Worm (Caenorhabditis elegans) whole organism, young adult: ENCODE data around the gene cest-2.2.

Experiments used
- B0019.2 ChIP-seq: fragments of 200-800 bp; sonication (Bioruptor generic); conservative IDR thresholded peaks from 2 replicates; pipeline ENCODE4 v1.3.6; 2022; ENCODE audit warnings: missing genetic modification reagents, missing genetic modification characterization, missing compliant biosample characterization
- D2030.7 ChIP-seq: fragments of 200-800 bp; sonication (Bioruptor generic); IDR thresholded peaks from 2 replicates; pipeline ENCODE4 v1.3.6; 2022; ENCODE audit warnings: missing genetic modification reagents, missing genetic modification characterization, missing compliant biosample characterization
- F33H1.4 ChIP-seq: fragments of 200-800 bp; sonication (Bioruptor generic); IDR thresholded peaks from 2 replicates; pipeline ENCODE4 v1.3.6; 2022; ENCODE audit warnings: missing genetic modification reagents, missing genetic modification characterization, missing compliant biosample characterization
- F49E8.2 ChIP-seq: sonication (generic microtip); optimal IDR thresholded peaks from 3 replicates; lab custom pipeline; 2017; ENCODE audit warnings: missing genetic modification characterization, mild to moderate bottlenecking, missing compliant biosample characterization, antibody characterized with exemption, moderate library complexity; ENCODE audit not compliant: insufficient read depth
- F57A8.1 ChIP-seq: fragments of 200-800 bp; sonication (Bioruptor generic); optimal IDR thresholded peaks from 2 replicates; lab custom pipeline; 2018; ENCODE audit warnings: mild to moderate bottlenecking, missing genetic modification characterization, moderate library complexity, missing compliant biosample characterization
- K11D2.4 ChIP-seq: fragments of 200-800 bp; sonication (Bioruptor generic); IDR thresholded peaks from 2 replicates; pipeline ENCODE4 v1.3.6; 2022; ENCODE audit warnings: missing genetic modification reagents, missing genetic modification characterization, missing compliant biosample characterization
- Y53G8AR.9 ChIP-seq: fragments of 200-800 bp; sonication (Bioruptor generic); conservative IDR thresholded peaks from 2 replicates; pipeline ENCODE4 v1.3.6; 2022; ENCODE audit warnings: missing genetic modification reagents, missing genetic modification characterization, missing compliant biosample characterization
- ama-1 ChIP-seq, 3 experiments: fragments of 150-350 bp in 1 of 3; sonication (generic microtip) in 2 of 3; optimal IDR thresholded peaks; 2 replicates each; lab custom pipeline; 2014 to 2018; ENCODE audit warnings: missing biosample characterization in 2 of 3, missing genetic modification characterization in 2 of 3, missing genetic modification reagents in 2 of 3
- athp-1 ChIP-seq: sonication (generic microtip); optimal IDR thresholded peaks from 2 replicates; lab custom pipeline; 2017; ENCODE audit warnings: mild to moderate bottlenecking, missing genetic modification characterization, missing compliant biosample characterization
- attf-6 ChIP-seq: fragments of 200-800 bp; sonication (Bioruptor generic); IDR thresholded peaks from 2 replicates; pipeline ENCODE4 v1.3.6; 2022; ENCODE audit warnings: missing genetic modification reagents, missing genetic modification characterization, missing compliant biosample characterization
- ccch-3 ChIP-seq: fragments of 200-800 bp; sonication (Bioruptor generic); optimal IDR thresholded peaks from 2 replicates; lab custom pipeline; 2018; ENCODE audit warnings: mild to moderate bottlenecking, missing genetic modification characterization, missing compliant biosample characterization
- ceh-100 ChIP-seq: fragments of 200-800 bp; sonication (Bioruptor generic); IDR thresholded peaks from 2 replicates; pipeline ENCODE4 v1.3.6; 2022; ENCODE audit warnings: missing genetic modification reagents, missing genetic modification characterization, missing compliant biosample characterization
- ceh-91 ChIP-seq: fragments of 200-800 bp; sonication (Bioruptor generic); IDR thresholded peaks from 2 replicates; pipeline ENCODE4 v1.3.6; 2022; ENCODE audit warnings: missing genetic modification reagents, missing genetic modification characterization, missing compliant biosample characterization
- dpff-1 ChIP-seq: sonication (generic microtip); optimal IDR thresholded peaks from 2 replicates; lab custom pipeline; 2017; ENCODE audit warnings: mild to moderate bottlenecking, missing genetic modification characterization, missing compliant biosample characterization
- dpl-1 ChIP-seq: fragments of 150-350 bp; optimal IDR thresholded peaks from 2 replicates; lab custom pipeline; 2014; ENCODE audit warnings: missing biosample characterization, missing genetic modification reagents, missing genetic modification characterization
- efl-1 ChIP-seq: fragments of 150-350 bp; optimal IDR thresholded peaks from 2 replicates; lab custom pipeline; 2014; ENCODE audit warnings: missing biosample characterization, missing genetic modification reagents, missing genetic modification characterization
- egrh-3 ChIP-seq: fragments of 200-800 bp; sonication (Bioruptor generic); IDR thresholded peaks from 2 replicates; pipeline ENCODE4 v1.3.6; 2022; ENCODE audit warnings: missing genetic modification reagents, missing genetic modification characterization, missing compliant biosample characterization
- ekl-4 ChIP-seq: fragments of 200-800 bp; sonication (Bioruptor generic); IDR thresholded peaks from 2 replicates; pipeline ENCODE4 v1.3.6; 2022; ENCODE audit warnings: missing genetic modification reagents, missing genetic modification characterization, missing compliant biosample characterization
- ets-4 ChIP-seq: fragments of 200-800 bp; sonication (Bioruptor generic); optimal IDR thresholded peaks from 2 replicates; lab custom pipeline; 2018; ENCODE audit warnings: mild to moderate bottlenecking, missing genetic modification characterization, missing compliant biosample characterization
- him-1 ChIP-seq: sonication (generic microtip); optimal IDR thresholded peaks from 2 replicates; lab custom pipeline; 2016; ENCODE audit warnings: missing genotype, missing genetic modification reagents, missing genetic modification characterization, missing compliant biosample characterization
- hlh-26 ChIP-seq: fragments of 200-800 bp; sonication (Bioruptor generic); conservative IDR thresholded peaks from 2 replicates; pipeline ENCODE4 v1.3.6; 2022; ENCODE audit warnings: missing genetic modification reagents, missing genetic modification characterization, missing compliant biosample characterization
- hrde-1 ChIP-seq: sonication (generic microtip); optimal IDR thresholded peaks from 2 replicates; lab custom pipeline; 2016; ENCODE audit warnings: missing genetic modification characterization, mild to moderate bottlenecking, missing compliant biosample characterization, moderate library complexity, missing genotype, missing genetic modification reagents, borderline replicate concordance
- lin-26 ChIP-seq: fragments of 200-800 bp; sonication (Bioruptor generic); IDR thresholded peaks from 2 replicates; pipeline ENCODE4 v1.3.6; 2022; ENCODE audit warnings: missing genetic modification reagents, missing genetic modification characterization, missing compliant biosample characterization
- lin-35 ChIP-seq, 3 experiments: fragments of 150-350 bp in 2 of 3; sonication (generic microtip) in 1 of 3; optimal IDR thresholded peaks; 2 replicates each; lab custom pipeline; 2014 to 2018; ENCODE audit warnings: missing biosample characterization in 3 of 3, missing genetic modification characterization in 3 of 3, missing genetic modification reagents in 3 of 3
- lin-40 ChIP-seq: sonication (generic microtip); optimal IDR thresholded peaks from 2 replicates; lab custom pipeline; 2016; ENCODE audit warnings: missing genetic modification characterization, mild to moderate bottlenecking, missing compliant biosample characterization, missing genotype, missing genetic modification reagents
- lin-54 ChIP-seq: fragments of 200-800 bp; sonication (Bioruptor generic); optimal IDR thresholded peaks from 2 replicates; lab custom pipeline; 2018; ENCODE audit warnings: mild to moderate bottlenecking, missing genetic modification characterization, missing compliant biosample characterization
- lsl-1 ChIP-seq: fragments of 200-800 bp; sonication (Bioruptor generic); optimal IDR thresholded peaks from 2 replicates; lab custom pipeline; 2018; ENCODE audit warnings: mild to moderate bottlenecking, missing genetic modification characterization, moderate library complexity, missing compliant biosample characterization
- madf-6 ChIP-seq: fragments of 200-800 bp; sonication (Bioruptor generic); IDR thresholded peaks from 2 replicates; pipeline ENCODE4 v1.3.6; 2022; ENCODE audit warnings: missing genetic modification reagents, missing genetic modification characterization, missing compliant biosample characterization
- madf-8 ChIP-seq: fragments of 200-800 bp; sonication (Bioruptor generic); conservative IDR thresholded peaks from 2 replicates; pipeline ENCODE4 v1.3.6; 2022; ENCODE audit warnings: missing genetic modification reagents, missing genetic modification characterization, missing compliant biosample characterization
- nfyb-1 ChIP-seq: fragments of 200-800 bp; sonication (Bioruptor generic); IDR thresholded peaks from 2 replicates; pipeline ENCODE4 v1.3.6; 2022; ENCODE audit warnings: missing genetic modification reagents, missing genetic modification characterization, missing compliant biosample characterization
- pha-4 ChIP-seq: fragments of 150-350 bp; sonication (generic microtip); optimal IDR thresholded peaks from 2 replicates; lab custom pipeline; 2014; ENCODE audit warnings: missing biosample characterization, missing genetic modification reagents, missing genetic modification characterization
- rpc-1 ChIP-seq, 2 experiments: fragments of 150-350 bp in 1 of 2; sonication (generic microtip) in 1 of 2; optimal IDR thresholded peaks; 2 replicates each; lab custom pipeline; 2014 to 2018; ENCODE audit warnings: missing biosample characterization in 1 of 2, missing genetic modification characterization in 1 of 2, missing genetic modification reagents in 1 of 2, missing genotype in 1 of 2
- snpc-1.3 ChIP-seq: sonication (generic microtip); optimal IDR thresholded peaks from 2 replicates; lab custom pipeline; 2017; ENCODE audit warnings: missing genetic modification characterization, mild to moderate bottlenecking, missing compliant biosample characterization, antibody characterized with exemption, moderate library complexity, missing genotype, missing genetic modification reagents; ENCODE audit not compliant: insufficient read depth
- snpc-3.4 ChIP-seq: sonication (generic microtip); optimal IDR thresholded peaks from 2 replicates; lab custom pipeline; 2017; ENCODE audit warnings: missing genetic modification characterization, mild to moderate bottlenecking, missing compliant biosample characterization, antibody characterized with exemption, moderate library complexity, missing genotype, missing genetic modification reagents
- somi-1 ChIP-seq: fragments of 200-800 bp; sonication (Bioruptor generic); optimal IDR thresholded peaks from 2 replicates; lab custom pipeline; 2018; ENCODE audit warnings: mild to moderate bottlenecking, missing genetic modification characterization, missing compliant biosample characterization
- tbp1 ChIP-seq: fragments of 200-800 bp; sonication (Bioruptor generic); optimal IDR thresholded peaks from 2 replicates; lab custom pipeline; 2018; ENCODE audit warnings: mild to moderate bottlenecking, missing genetic modification characterization, missing compliant biosample characterization
- unc-62 ChIP-seq: fragments of 150-350 bp; optimal IDR thresholded peaks from 2 replicates; lab custom pipeline; 2014; ENCODE audit warnings: missing biosample characterization, missing genetic modification reagents, missing genetic modification characterization
- xnd-1 ChIP-seq: sonication (generic microtip); optimal IDR thresholded peaks from 2 replicates; lab custom pipeline; 2016; ENCODE audit warnings: missing genotype, missing genetic modification reagents, missing genetic modification characterization, missing compliant biosample characterization
- ztf-18 ChIP-seq: sonication (generic microtip); optimal IDR thresholded peaks from 2 replicates; lab custom pipeline; 2016; ENCODE audit warnings: missing genotype, mild to moderate bottlenecking, missing genetic modification characterization, missing compliant biosample characterization
- ztf-25 ChIP-seq: fragments of 200-800 bp; sonication (Bioruptor generic); IDR thresholded peaks from 2 replicates; pipeline ENCODE4 v1.3.6; 2022; ENCODE audit warnings: missing genetic modification reagents, missing genetic modification characterization, missing compliant biosample characterization
- ztf-3 ChIP-seq: fragments of 200-800 bp; sonication (Bioruptor generic); optimal IDR thresholded peaks from 2 replicates; lab custom pipeline; 2018; ENCODE audit warnings: mild to moderate bottlenecking, missing genetic modification characterization, missing compliant biosample characterization
- ztf-6 ChIP-seq: fragments of 200-800 bp; sonication (Bioruptor generic); IDR thresholded peaks from 2 replicates; pipeline ENCODE4 v1.3.6; 2022; ENCODE audit warnings: missing genetic modification reagents, missing genetic modification characterization, missing compliant biosample characterization

The cest-2.2 gene

ce11 chrV:14193451-14193850 is 18.3 kb upstream of the cest-2.2 start, which contains the start of gene atfs-1 (continued):
- TF ChIP-seq unc-62 (no peak), lin-40 (tag; lab: Kevin White, UChicago) (peak; percentile 62), lin-26 (GFP tag; lab: Robert Waterston, UW) (no peak), pha-4 (tag; lab: Kevin White, UChicago) (no peak), hlh-26 (GFP tag; lab: Robert Waterston, UW) (no peak), dpff-1 (tag; lab: Kevin White, UChicago) (no peak), Y53G8AR.9 (GFP tag; lab: Robert Waterston, UW) (0 out of 2 replicates have a peak, but pooled peaks have one; percentile 27), somi-1 (GFP tag; lab: Kevin White, UChicago) (no peak), ccch-3 (no peak), lin-54 (no peak)
- TF ChIP-seq, all 124 proteins: peak for 27

ce11 chrV:14192870-14193269 is 17.7 kb upstream of the cest-2.2 start:
- TF ChIP-seq ama-1 (optimal IDR thresholded peaks at IDR 0.05; lab: Kevin White, UChicago) = no peak
- peak in 1 of 2 experiments; percentile 11 for TF ChIP-seq ama-1 (GFP tag; optimal IDR thresholded peaks at IDR 0.05; lab: Kevin White, UChicago)
- no peak for TF ChIP-seq ztf-18 (tag; lab: Kevin White, UChicago)
- TF ChIP-seq lin-54 = peak; percentile 38
- no peak for TF ChIP-seq ceh-100 (GFP tag; lab: Robert Waterston, UW)
- no peak for TF ChIP-seq rpc-1 (optimal IDR thresholded peaks at IDR 0.05; lab: Kevin White, UChicago)
- no peak for TF ChIP-seq rpc-1 (tag; optimal IDR thresholded peaks at IDR 0.05; lab: Kevin White, UChicago)
- peak; percentile 18 for TF ChIP-seq dpl-1 (GFP tag; lab: Kevin White, UChicago)
- TF ChIP-seq F57A8.1 (GFP tag; lab: Kevin White, UChicago) = no peak
- TF ChIP-seq nfyb-1 (GFP tag; lab: Robert Waterston, UW) = no peak
- TF ChIP-seq athp-1 (tag; lab: Kevin White, UChicago) = peak; percentile 3
- TF ChIP-seq K11D2.4 (GFP tag; lab: Robert Waterston, UW) = no peak
- peak; percentile 96 for TF ChIP-seq lsl-1 (GFP tag; lab: Kevin White, UChicago)
- TF ChIP-seq ets-4 = no peak
- TF ChIP-seq attf-6 (GFP tag; lab: Robert Waterston, UW) = no peak
- TF ChIP-seq tbp1 (GFP tag; lab: Kevin White, UChicago) = no peak
- peak; percentile 65 for TF ChIP-seq ceh-91
- TF ChIP-seq lin-35 (GFP tag; optimal IDR thresholded peaks at IDR 0.05; lab: Kevin White, UChicago) = no peak
- TF ChIP-seq dpff-1 (tag; lab: Kevin White, UChicago) = no peak
- TF ChIP-seq snpc-3.4 (tag; lab: Kevin White, UChicago) = peak; percentile 21
- TF ChIP-seq him-1 (tag; lab: Kevin White, UChicago) = peak; percentile 69
- TF ChIP-seq ztf-25 (GFP tag; lab: Robert Waterston, UW) = no peak
- TF ChIP-seq F33H1.4 (GFP tag; lab: Robert Waterston, UW) = peak; percentile 95
- no peak for TF ChIP-seq B0019.2
- no peak for TF ChIP-seq egrh-3 (GFP tag; lab: Robert Waterston, UW)
- TF ChIP-seq madf-8 (GFP tag; lab: Robert Waterston, UW) = peak; percentile 81
- TF ChIP-seq hrde-1 = no peak
- TF ChIP-seq ekl-4 = 0 out of 2 replicates have a peak, but pooled peaks have one; percentile 21
- TF ChIP-seq Y53G8AR.9 (GFP tag; lab: Robert Waterston, UW) = 0 out of 2 replicates have a peak, but pooled peaks have one; percentile 17
- peak; percentile 94 for TF ChIP-seq madf-6 (GFP tag; lab: Robert Waterston, UW)
- TF ChIP-seq lin-40 (tag; lab: Kevin White, UChicago) = no peak
- peak; percentile 72 for TF ChIP-seq D2030.7 (GFP tag; lab: Robert Waterston, UW)
- TF ChIP-seq xnd-1 (tag; lab: Kevin White, UChicago) = peak; percentile 93
- TF ChIP-seq ztf-6 (GFP tag; lab: Robert Waterston, UW) = no peak
- peak; percentile 42 for TF ChIP-seq F49E8.2 (tag; lab: Kevin White, UChicago)
- TF ChIP-seq ztf-3 (GFP tag; lab: Kevin White, UChicago) = no peak
- TF ChIP-seq snpc-1.3 (tag; lab: Kevin White, UChicago) = peak; percentile 43
- TF ChIP-seq efl-1 = peak; percentile 14
